Fruit fly (Drosophila melanogaster) whole organism, prepupa: Measurements from ENCODE around the gene X11L.

ENCODE experiments used
- Blimp-1 ChIP-seq: fragments of 200-800 bp; sonication (Bioruptor generic); optimal IDR thresholded peaks from 3 replicates; lab custom pipeline; 2017; ENCODE audit warnings: missing biosample characterization, missing genetic modification characterization, mild to moderate bottlenecking, moderate library complexity, missing genetic modification reagents
- CG10669 ChIP-seq: fragments of 200-800 bp; sonication (Bioruptor generic); optimal IDR thresholded peaks from 3 replicates; lab custom pipeline; 2018; ENCODE audit warnings: missing biosample characterization, mild to moderate bottlenecking, missing genetic modification characterization, moderate library complexity
- CG11762 ChIP-seq: fragments of 200-800 bp; sonication (Bioruptor generic); optimal IDR thresholded peaks from 3 replicates; lab custom pipeline; 2016; ENCODE audit warnings: missing biosample characterization, missing genetic modification characterization; ENCODE audit not compliant: insufficient read depth
- CG11902 ChIP-seq: fragments of 200-800 bp; sonication (Bioruptor generic); optimal IDR thresholded peaks from 3 replicates; lab custom pipeline; 2016; ENCODE audit warnings: missing biosample characterization, missing genetic modification characterization
- CG15336 ChIP-seq: fragments of 200-800 bp; sonication (Bioruptor generic); IDR thresholded peaks from 2 replicates; pipeline ENCODE4 v1.3.6; 2022; ENCODE audit warnings: missing biosample characterization, missing genetic modification characterization
- CG1621 ChIP-seq: fragments of 200-800 bp; sonication (Bioruptor generic); optimal IDR thresholded peaks from 3 replicates; lab custom pipeline; 2018; ENCODE audit warnings: missing biosample characterization, mild to moderate bottlenecking, missing genetic modification characterization
- CG16779 ChIP-seq: fragments of 200-800 bp; sonication (Bioruptor generic); optimal IDR thresholded peaks from 3 replicates; lab custom pipeline; 2017; ENCODE audit warnings: missing biosample characterization, mild to moderate bottlenecking, missing genetic modification characterization
- CG32006 ChIP-seq: fragments of 200-800 bp; sonication (Bioruptor generic); optimal IDR thresholded peaks from 3 replicates; lab custom pipeline; 2017; ENCODE audit warnings: missing biosample characterization, mild to moderate bottlenecking, missing genetic modification characterization
- CG34406 ChIP-seq: fragments of 200-800 bp; sonication (Bioruptor generic); optimal IDR thresholded peaks from 3 replicates; lab custom pipeline; 2016; ENCODE audit warnings: missing biosample characterization, missing genetic modification characterization
- CG3919 ChIP-seq: fragments of 200-800 bp; sonication (Bioruptor generic); optimal IDR thresholded peaks from 3 replicates; lab custom pipeline; 2016; ENCODE audit warnings: missing biosample characterization, missing genetic modification characterization
- CG4318 ChIP-seq: fragments of 200-800 bp; sonication (Bioruptor generic); optimal IDR thresholded peaks from 3 replicates; lab custom pipeline; 2017; ENCODE audit warnings: missing biosample characterization, mild to moderate bottlenecking, missing genetic modification characterization
- CG6163 ChIP-seq: fragments of 200-800 bp; sonication (Bioruptor generic); IDR thresholded peaks from 3 replicates; pipeline ENCODE4 v1.3.6; 2022; ENCODE audit warnings: missing biosample characterization, missing genetic modification characterization
- CG6276 ChIP-seq: fragments of 200-800 bp; sonication (Bioruptor generic); optimal IDR thresholded peaks from 2 replicates; lab custom pipeline; 2017; ENCODE audit warnings: missing biosample characterization, mild to moderate bottlenecking, missing genetic modification characterization
- CG6808 ChIP-seq: fragments of 200-800 bp; sonication (Bioruptor generic); optimal IDR thresholded peaks from 3 replicates; lab custom pipeline; 2017; ENCODE audit warnings: missing biosample characterization, missing genetic modification characterization, mild to moderate bottlenecking, moderate library complexity, missing genetic modification reagents
- CG6854 ChIP-seq: fragments of 200-800 bp; sonication (Bioruptor generic); optimal IDR thresholded peaks from 2 replicates; lab custom pipeline; 2017; ENCODE audit warnings: missing biosample characterization, mild to moderate bottlenecking, missing genetic modification characterization
- CG7368 ChIP-seq: fragments of 200-800 bp; sonication (Bioruptor generic); optimal IDR thresholded peaks from 3 replicates; lab custom pipeline; 2016; ENCODE audit warnings: missing biosample characterization, missing genetic modification characterization
- CG8319 ChIP-seq: fragments of 200-800 bp; sonication (Bioruptor generic); optimal IDR thresholded peaks from 3 replicates; lab custom pipeline; 2016; ENCODE audit warnings: missing biosample characterization, missing genetic modification characterization
- CG8632 ChIP-seq: fragments of 200-800 bp; sonication (Bioruptor generic); optimal IDR thresholded peaks from 3 replicates; lab custom pipeline; 2016; ENCODE audit warnings: missing biosample characterization, missing genetic modification characterization
- CG9139 ChIP-seq: fragments of 200-800 bp; sonication (Bioruptor generic); optimal IDR thresholded peaks from 3 replicates; lab custom pipeline; 2017; ENCODE audit warnings: missing biosample characterization, mild to moderate bottlenecking, missing genetic modification characterization
- Eip75B ChIP-seq: fragments of 200-800 bp; sonication (Bioruptor generic); optimal IDR thresholded peaks from 3 replicates; lab custom pipeline; 2016; ENCODE audit warnings: missing biosample characterization, missing genetic modification characterization
- Ets21C ChIP-seq: fragments of 200-800 bp; sonication (Bioruptor generic); optimal IDR thresholded peaks from 3 replicates; lab custom pipeline; 2016; ENCODE audit warnings: missing biosample characterization, missing genetic modification characterization
- Ets96B ChIP-seq: fragments of 200-800 bp; optimal IDR thresholded peaks from 2 replicates; lab custom pipeline; 2019; ENCODE audit warnings: missing biosample characterization, mild to moderate bottlenecking, missing genetic modification characterization, moderate library complexity
- Gug ChIP-seq: fragments of 200-800 bp; sonication (Bioruptor generic); IDR thresholded peaks from 2 replicates; pipeline ENCODE4 v1.3.6; 2022; ENCODE audit warnings: missing biosample characterization, missing genetic modification characterization
- Hr38 ChIP-seq: sonication (Bioruptor generic); optimal IDR thresholded peaks from 2 replicates; lab custom pipeline; 2016; ENCODE audit warnings: missing biosample characterization, missing genetic modification characterization
- Hr39 ChIP-seq: fragments of 200-800 bp; sonication (Bioruptor generic); optimal IDR thresholded peaks from 2 replicates; lab custom pipeline; 2016; ENCODE audit warnings: missing biosample characterization, missing genetic modification characterization
- Lpt ChIP-seq: fragments of 200-800 bp; sonication (Bioruptor generic); optimal IDR thresholded peaks from 3 replicates; lab custom pipeline; 2016; ENCODE audit warnings: missing biosample characterization, missing genetic modification characterization
- Met ChIP-seq: fragments of 200-800 bp; sonication (Bioruptor generic); optimal IDR thresholded peaks from 3 replicates; lab custom pipeline; 2016; ENCODE audit warnings: missing biosample characterization, missing genetic modification characterization
- OdsH ChIP-seq: fragments of 200-800 bp; sonication (Bioruptor generic); optimal IDR thresholded peaks from 3 replicates; lab custom pipeline; 2016; ENCODE audit warnings: missing biosample characterization, missing genetic modification characterization
- Smox ChIP-seq: fragments of 200-800 bp; sonication (Bioruptor generic); optimal IDR thresholded peaks from 3 replicates; lab custom pipeline; 2016; ENCODE audit warnings: missing biosample characterization, missing genetic modification characterization
- Sox102F ChIP-seq: fragments of 200-800 bp; sonication (Bioruptor generic); optimal IDR thresholded peaks from 2 replicates; lab custom pipeline; 2016; ENCODE audit warnings: missing biosample characterization, mild to moderate bottlenecking, missing genetic modification characterization
- Sox14 ChIP-seq: fragments of 200-800 bp; sonication (Bioruptor generic); optimal IDR thresholded peaks from 3 replicates; lab custom pipeline; 2016; ENCODE audit warnings: missing biosample characterization, missing genetic modification characterization
- achi ChIP-seq: fragments of 200-800 bp; sonication (Bioruptor generic); optimal IDR thresholded peaks from 3 replicates; lab custom pipeline; 2016; ENCODE audit warnings: missing biosample characterization, missing genetic modification characterization
- acj6 ChIP-seq: fragments of 200-800 bp; sonication (Bioruptor generic); optimal IDR thresholded peaks from 3 replicates; lab custom pipeline; 2016; ENCODE audit warnings: missing biosample characterization, missing genetic modification characterization
- cyc ChIP-seq: fragments of 200-800 bp; sonication (Bioruptor generic); optimal IDR thresholded peaks from 3 replicates; lab custom pipeline; 2016; ENCODE audit warnings: missing biosample characterization, missing genetic modification characterization
- dac ChIP-seq: fragments of 200-800 bp; sonication (Bioruptor generic); optimal IDR thresholded peaks from 2 replicates; lab custom pipeline; 2017; ENCODE audit warnings: missing biosample characterization, mild to moderate bottlenecking, missing genetic modification characterization
- dsx ChIP-seq: fragments of 200-800 bp; optimal IDR thresholded peaks from 3 replicates; lab custom pipeline; 2019; ENCODE audit warnings: missing biosample characterization, mild to moderate bottlenecking, missing genetic modification characterization, moderate library complexity; ENCODE audit not compliant: poor library complexity, severe bottlenecking
- fd59A ChIP-seq: fragments of 200-800 bp; sonication (Bioruptor generic); optimal IDR thresholded peaks from 2 replicates; lab custom pipeline; 2017; ENCODE audit warnings: missing biosample characterization, mild to moderate bottlenecking, missing genetic modification characterization, missing genetic modification reagents
- fd85E ChIP-seq: fragments of 200-800 bp; sonication (Bioruptor generic); optimal IDR thresholded peaks from 3 replicates; lab custom pipeline; 2016; ENCODE audit warnings: missing biosample characterization, missing genetic modification characterization
- fkh ChIP-seq: fragments of 200-800 bp; sonication (Bioruptor generic); optimal IDR thresholded peaks from 3 replicates; lab custom pipeline; 2017; ENCODE audit warnings: missing biosample characterization, mild to moderate bottlenecking, missing genetic modification characterization, moderate library complexity
- net ChIP-seq: fragments of 200-800 bp; sonication (Bioruptor generic); optimal IDR thresholded peaks from 3 replicates; lab custom pipeline; 2016; ENCODE audit warnings: missing biosample characterization, missing genetic modification characterization
- pdm3 ChIP-seq: fragments of 200-800 bp; sonication (Bioruptor generic); optimal IDR thresholded peaks from 3 replicates; lab custom pipeline; 2016; ENCODE audit warnings: missing biosample characterization, missing genetic modification characterization
- salr ChIP-seq, 2 experiments: fragments of 200-800 bp; sonication (Bioruptor generic); optimal IDR thresholded peaks; 3 replicates each; lab custom pipeline; 2016 to 2018; ENCODE audit warnings: missing biosample characterization in 2 of 2, missing genetic modification characterization in 2 of 2, mild to moderate bottlenecking in 1 of 2
- spab ChIP-seq: fragments of 200-800 bp; sonication (Bioruptor generic); optimal IDR thresholded peaks from 2 replicates; lab custom pipeline; 2017; ENCODE audit warnings: missing biosample characterization, mild to moderate bottlenecking, missing genetic modification characterization, missing genetic modification reagents
- ss ChIP-seq, 2 experiments: fragments of 200-800 bp; sonication (Bioruptor generic); optimal IDR thresholded peaks; 2 replicates in 1 of 2; 3 replicates in 1 of 2; lab custom pipeline; 2017 to 2018; ENCODE audit warnings: mild to moderate bottlenecking in 2 of 2, missing biosample characterization in 2 of 2, missing genetic modification characterization in 2 of 2, moderate library complexity in 1 of 2
- topi ChIP-seq: fragments of 200-800 bp; sonication (Bioruptor generic); optimal IDR thresholded peaks from 3 replicates; lab custom pipeline; 2016; ENCODE audit warnings: missing biosample characterization, missing genetic modification characterization
- vri ChIP-seq: fragments of 200-800 bp; sonication (Bioruptor generic); optimal IDR thresholded peaks from 3 replicates; lab custom pipeline; 2016; ENCODE audit warnings: missing biosample characterization, mild to moderate bottlenecking, missing genetic modification characterization

Gene X11L

dm6 chrX:17561943-17562313, 37.5 kb upstream of the X11L start (continued):
- no peak for TF ChIP-seq fkh (GFP tag; lab: Kevin White, UChicago)
- peak; percentile 96 for TF ChIP-seq CG11762
- TF ChIP-seq CG8632, result peak; percentile 94
- TF ChIP-seq Hr38, result peak; percentile 64
- TF ChIP-seq pdm3 (GFP tag; lab: Kevin White, UChicago), result peak; percentile 98
- TF ChIP-seq CG7368 (GFP tag; lab: Kevin White, UChicago), result peak; percentile 95
- TF ChIP-seq CG9139 (GFP tag; lab: Kevin White, UChicago), result peak; percentile 87
- peak; percentile 92 for TF ChIP-seq Sox102F
- peak; percentile 76 for TF ChIP-seq vri (GFP tag; lab: Kevin White, UChicago)
- TF ChIP-seq salr (GFP tag; optimal IDR thresholded peaks at IDR 0.05; lab: Kevin White, UChicago), result peak; percentile 88 to 96
- TF ChIP-seq CG34406 (GFP tag; lab: Kevin White, UChicago), result peak; percentile 89
- TF ChIP-seq OdsH, result peak; percentile 97
- TF ChIP-seq CG10669, result peak; percentile 97
- peak; percentile 91 for TF ChIP-seq Gug (GFP tag; lab: Robert Waterston, UW)
- TF ChIP-seq CG6854 (GFP tag; lab: Kevin White, UChicago), result peak; percentile 88
- TF ChIP-seq CG6808 (GFP tag; lab: Kevin White, UChicago), result peak; percentile 98
- TF ChIP-seq Lpt (GFP tag; lab: Kevin White, UChicago), result peak; percentile 93
- peak; percentile 95 to 97 for TF ChIP-seq ss (GFP tag; optimal IDR thresholded peaks at IDR 0.05; lab: Kevin White, UChicago)
- TF ChIP-seq cyc (GFP tag; lab: Kevin White, UChicago), result peak; percentile 98
- TF ChIP-seq CG11902, result peak; percentile 99
- no peak; the same call in none of the 3 replicates for TF ChIP-seq CG6163 (GFP tag; lab: Robert Waterston, UW)
- TF ChIP-seq Hr39, result peak; percentile 97
- peak; percentile 93 for TF ChIP-seq CG8319

- no peak for TF ChIP-seq fd85E (GFP tag; lab: Kevin White, UChicago)
- peak; percentile 29 for TF ChIP-seq CG6854 (GFP tag; lab: Kevin White, UChicago)
- peak; percentile 50 for TF ChIP-seq Smox (GFP tag; lab: Kevin White, UChicago)
- TF ChIP-seq pdm3 (GFP tag; lab: Kevin White, UChicago), result peak; percentile 46
- TF ChIP-seq CG32006 (GFP tag; lab: Kevin White, UChicago), result peak; percentile 70
- TF ChIP-seq CG8319, result peak; percentile 25
- TF ChIP-seq Sox14 (GFP tag; lab: Kevin White, UChicago), result peak; percentile 49
- TF ChIP-seq acj6 (GFP tag; lab: Kevin White, UChicago), result peak; percentile 74
- TF ChIP-seq Ets21C (GFP tag; lab: Kevin White, UChicago), result no peak
- peak; percentile 50 for TF ChIP-seq CG11762
- no peak for TF ChIP-seq Hr38
- TF ChIP-seq Gug (GFP tag; lab: Robert Waterston, UW), result peak; percentile 45
- TF ChIP-seq CG16779 (tag; lab: Kevin White, UChicago), result peak; percentile 51
- peak; percentile 50 for TF ChIP-seq fd59A
- TF ChIP-seq Ets96B (tag; lab: Kevin White, UChicago), result peak; percentile 82
- peak; percentile 77 for TF ChIP-seq dsx (GFP tag; lab: Kevin White, UChicago)
- TF ChIP-seq topi (GFP tag; lab: Kevin White, UChicago), result peak; percentile 58
- peak; percentile 37 for TF ChIP-seq CG1621 (tag; lab: Kevin White, UChicago)
- TF ChIP-seq CG15336, result peak; percentile 71
- TF ChIP-seq fkh (GFP tag; lab: Kevin White, UChicago), result no peak
- TF ChIP-seq cyc (GFP tag; lab: Kevin White, UChicago), result peak; percentile 25
- TF ChIP-seq Sox102F, result peak; percentile 47
- peak; percentile 57 for TF ChIP-seq Met (GFP tag; lab: Kevin White, UChicago)
- TF ChIP-seq CG6276 (GFP tag; lab: Kevin White, UChicago), result peak; percentile 59
- peak; percentile 73 to 75 for TF ChIP-seq ss (GFP tag; optimal IDR thresholded peaks at IDR 0.05; lab: Kevin White, UChicago)
- peak; percentile 24 for TF ChIP-seq Blimp-1 (GFP tag; lab: Kevin White, UChicago)
- peak in 1 of 2 experiments; percentile 15 for TF ChIP-seq salr (GFP tag; optimal IDR thresholded peaks at IDR 0.05; lab: Kevin White, UChicago)
- TF ChIP-seq Hr39, result peak; percentile 23
- TF ChIP-seq CG3919 (GFP tag; lab: Kevin White, UChicago), result peak; percentile 67
- peak; percentile 76 for TF ChIP-seq CG8632
- TF ChIP-seq spab (GFP tag; lab: Kevin White, UChicago), result peak; percentile 59
- no peak for TF ChIP-seq dac (GFP tag; lab: Kevin White, UChicago)
- TF ChIP-seq vri (GFP tag; lab: Kevin White, UChicago), result peak; percentile 34
- peak; percentile 73 for TF ChIP-seq OdsH
- peak; percentile 41 for TF ChIP-seq CG4318 (GFP tag; lab: Kevin White, UChicago)
- peak; percentile 46 for TF ChIP-seq net (GFP tag; lab: Kevin White, UChicago)
- TF ChIP-seq Lpt (GFP tag; lab: Kevin White, UChicago), result peak; percentile 65
- TF ChIP-seq CG10669, result peak; percentile 72
- peak; percentile 49 for TF ChIP-seq Eip75B (GFP tag; lab: Kevin White, UChicago)
- TF ChIP-seq achi, result peak; percentile 79
- TF ChIP-seq CG11902, result peak; percentile 27
These were observed 36.8 kb upstream of the X11L start for dm6 chrX:17562585-17562984.
